Worm (Caenorhabditis elegans) whole organism, young adult: ENCODE data around the gene glb-4.

ENCODE experiments used
- B0019.2 ChIP-seq: fragments of 200-800 bp; sonication (Bioruptor generic); conservative IDR thresholded peaks from 2 replicates; pipeline ENCODE4 v1.3.6; 2022; ENCODE audit warnings: missing genetic modification reagents, missing genetic modification characterization, missing compliant biosample characterization
- C06A6.2 ChIP-seq: fragments of 200-800 bp; sonication (Bioruptor generic); conservative IDR thresholded peaks from 2 replicates; pipeline ENCODE4 v1.3.6; 2022; ENCODE audit warnings: missing genetic modification characterization, missing compliant biosample characterization
- D2030.7 ChIP-seq: fragments of 200-800 bp; sonication (Bioruptor generic); IDR thresholded peaks from 2 replicates; pipeline ENCODE4 v1.3.6; 2022; ENCODE audit warnings: missing genetic modification reagents, missing genetic modification characterization, missing compliant biosample characterization
- F37B4.10 ChIP-seq: fragments of 200-800 bp; sonication (Bioruptor generic); IDR thresholded peaks from 2 replicates; pipeline ENCODE4 v1.3.6; 2022; ENCODE audit warnings: missing genetic modification characterization, missing compliant biosample characterization
- F49E8.2 ChIP-seq: sonication (generic microtip); optimal IDR thresholded peaks from 3 replicates; lab custom pipeline; 2017; ENCODE audit warnings: missing genetic modification characterization, mild to moderate bottlenecking, missing compliant biosample characterization, antibody characterized with exemption, moderate library complexity; ENCODE audit not compliant: insufficient read depth
- F55B11.4 ChIP-seq: sonication (generic microtip); optimal IDR thresholded peaks from 2 replicates; lab custom pipeline; 2016; ENCODE audit warnings: missing compliant biosample characterization, missing genetic modification characterization, borderline replicate concordance; ENCODE audit not compliant: insufficient read depth
- K11D2.4 ChIP-seq: fragments of 200-800 bp; sonication (Bioruptor generic); IDR thresholded peaks from 2 replicates; pipeline ENCODE4 v1.3.6; 2022; ENCODE audit warnings: missing genetic modification reagents, missing genetic modification characterization, missing compliant biosample characterization
- T26A5.8 ChIP-seq: sonication (generic microtip); optimal IDR thresholded peaks from 2 replicates; lab custom pipeline; 2016; ENCODE audit warnings: missing genetic modification characterization, missing compliant biosample characterization
- Y53G8AR.9 ChIP-seq: fragments of 200-800 bp; sonication (Bioruptor generic); conservative IDR thresholded peaks from 2 replicates; pipeline ENCODE4 v1.3.6; 2022; ENCODE audit warnings: missing genetic modification reagents, missing genetic modification characterization, missing compliant biosample characterization
- Y67H2A.10 ChIP-seq: fragments of 200-800 bp; sonication (Bioruptor generic); conservative IDR thresholded peaks from 2 replicates; pipeline ENCODE4 v1.3.6; 2022; ENCODE audit warnings: missing genetic modification reagents, missing genetic modification characterization, missing compliant biosample characterization
- akir-1 ChIP-seq: fragments of 200-800 bp; sonication (Bioruptor generic); optimal IDR thresholded peaks from 2 replicates; lab custom pipeline; 2018; ENCODE audit warnings: mild to moderate bottlenecking, missing genetic modification characterization, moderate library complexity, missing compliant biosample characterization
- bed-2 ChIP-seq: fragments of 200-800 bp; sonication (Bioruptor generic); IDR thresholded peaks from 2 replicates; pipeline ENCODE4 v1.3.6; 2022; ENCODE audit warnings: missing genetic modification reagents, missing genetic modification characterization, missing compliant biosample characterization
- cebp-1 ChIP-seq, 2 experiments: fragments of 200-800 bp in 1 of 2; sonication (Bioruptor generic) in 1 of 2; sonication (generic microtip) in 1 of 2; IDR thresholded peaks in 1 of 2; optimal IDR thresholded peaks in 1 of 2; 2 replicates each; pipeline versions ENCODE4 v1.3.6 to Lab custom; 2017 to 2022; ENCODE audit warnings: missing compliant biosample characterization in 2 of 2, missing genetic modification characterization in 2 of 2, mild to moderate bottlenecking in 1 of 2, missing genetic modification reagents in 1 of 2, moderate library complexity in 1 of 2
- ceh-58 ChIP-seq: fragments of 200-800 bp; sonication (Bioruptor generic); IDR thresholded peaks from 2 replicates; pipeline ENCODE4 v1.3.6; 2022; ENCODE audit warnings: missing genetic modification characterization, missing compliant biosample characterization
- die-1 ChIP-seq: sonication (generic microtip); optimal IDR thresholded peaks from 2 replicates; lab custom pipeline; 2016; ENCODE audit warnings: missing genotype, mild to moderate bottlenecking, missing genetic modification characterization, missing compliant biosample characterization
- dpl-1 ChIP-seq: fragments of 150-350 bp; optimal IDR thresholded peaks from 2 replicates; lab custom pipeline; 2014; ENCODE audit warnings: missing biosample characterization, missing genetic modification reagents, missing genetic modification characterization
- egl-44 ChIP-seq: fragments of 200-800 bp; sonication (Bioruptor generic); IDR thresholded peaks from 2 replicates; pipeline ENCODE4 v1.3.6; 2022; ENCODE audit warnings: missing genetic modification reagents, missing genetic modification characterization, missing compliant biosample characterization
- ekl-4 ChIP-seq: fragments of 200-800 bp; sonication (Bioruptor generic); IDR thresholded peaks from 2 replicates; pipeline ENCODE4 v1.3.6; 2022; ENCODE audit warnings: missing genetic modification reagents, missing genetic modification characterization, missing compliant biosample characterization
- hmg-1.2 ChIP-seq: fragments of 200-800 bp; sonication (Bioruptor generic); IDR thresholded peaks from 2 replicates; pipeline ENCODE4 v1.3.6; 2022; ENCODE audit warnings: missing genetic modification reagents, missing genetic modification characterization, missing compliant biosample characterization
- hsf-1 ChIP-seq: fragments of 200-800 bp; sonication (Bioruptor generic); IDR thresholded peaks from 2 replicates; pipeline ENCODE4 v1.3.6; 2022; ENCODE audit warnings: missing genetic modification reagents, missing genetic modification characterization, missing compliant biosample characterization
- lin-35 ChIP-seq, 3 experiments: fragments of 150-350 bp in 2 of 3; sonication (generic microtip) in 1 of 3; optimal IDR thresholded peaks; 2 replicates each; lab custom pipeline; 2014 to 2018; ENCODE audit warnings: missing biosample characterization in 3 of 3, missing genetic modification characterization in 3 of 3, missing genetic modification reagents in 3 of 3
- lin-54 ChIP-seq: fragments of 200-800 bp; sonication (Bioruptor generic); optimal IDR thresholded peaks from 2 replicates; lab custom pipeline; 2018; ENCODE audit warnings: mild to moderate bottlenecking, missing genetic modification characterization, missing compliant biosample characterization
- lir-1 ChIP-seq: fragments of 200-800 bp; sonication (Bioruptor generic); conservative IDR thresholded peaks from 2 replicates; pipeline ENCODE4 v1.3.6; 2022; ENCODE audit warnings: missing genetic modification reagents, missing genetic modification characterization, missing compliant biosample characterization
- mcd-1 ChIP-seq: fragments of 200-800 bp; sonication (Bioruptor generic); IDR thresholded peaks from 2 replicates; pipeline ENCODE4 v1.3.6; 2022; ENCODE audit warnings: missing genetic modification reagents, missing genetic modification characterization, missing compliant biosample characterization
- mel-28 ChIP-seq: sonication (generic microtip); optimal IDR thresholded peaks from 2 replicates; lab custom pipeline; 2016; ENCODE audit warnings: borderline replicate concordance, mild to moderate bottlenecking, missing genetic modification characterization, missing compliant biosample characterization
- nhr-120 ChIP-seq: fragments of 200-800 bp; sonication (Bioruptor generic); IDR thresholded peaks from 2 replicates; pipeline ENCODE4 v1.3.6; 2022; ENCODE audit warnings: missing genetic modification characterization, missing compliant biosample characterization
- nhr-27 ChIP-seq: fragments of 200-800 bp; sonication (Bioruptor generic); optimal IDR thresholded peaks from 2 replicates; lab custom pipeline; 2018; ENCODE audit warnings: mild to moderate bottlenecking, missing genetic modification characterization, moderate library complexity, missing compliant biosample characterization
- nhr-80 ChIP-seq: sonication (generic microtip); optimal IDR thresholded peaks from 2 replicates; lab custom pipeline; 2016; ENCODE audit warnings: missing genetic modification characterization, missing compliant biosample characterization
- repo-1 ChIP-seq: sonication (generic microtip); optimal IDR thresholded peaks from 2 replicates; lab custom pipeline; 2017; ENCODE audit warnings: mild to moderate bottlenecking, missing genetic modification characterization, missing compliant biosample characterization
- sdz-38 ChIP-seq: sonication (generic microtip); optimal IDR thresholded peaks from 2 replicates; lab custom pipeline; 2016; ENCODE audit warnings: missing genotype, missing genetic modification characterization, missing compliant biosample characterization
- snpc-1.1 ChIP-seq: sonication (generic microtip); optimal IDR thresholded peaks from 2 replicates; lab custom pipeline; 2017; ENCODE audit warnings: missing genetic modification characterization, mild to moderate bottlenecking, missing compliant biosample characterization, antibody characterized with exemption, moderate library complexity, missing genotype, missing genetic modification reagents; ENCODE audit not compliant: insufficient read depth
- somi-1 ChIP-seq: fragments of 200-800 bp; sonication (Bioruptor generic); optimal IDR thresholded peaks from 2 replicates; lab custom pipeline; 2018; ENCODE audit warnings: mild to moderate bottlenecking, missing genetic modification characterization, missing compliant biosample characterization
- tbp1 ChIP-seq: fragments of 200-800 bp; sonication (Bioruptor generic); optimal IDR thresholded peaks from 2 replicates; lab custom pipeline; 2018; ENCODE audit warnings: mild to moderate bottlenecking, missing genetic modification characterization, missing compliant biosample characterization
- tbx-9 ChIP-seq: sonication (generic microtip); optimal IDR thresholded peaks from 2 replicates; lab custom pipeline; 2016; ENCODE audit warnings: borderline replicate concordance, missing genetic modification characterization, inconsistent platforms, missing compliant biosample characterization
- tlf-1 ChIP-seq: fragments of 200-800 bp; sonication (Bioruptor generic); optimal IDR thresholded peaks from 2 replicates; lab custom pipeline; 2018; ENCODE audit warnings: mild to moderate bottlenecking, missing genetic modification characterization, missing compliant biosample characterization
- xnd-1 ChIP-seq: sonication (generic microtip); optimal IDR thresholded peaks from 2 replicates; lab custom pipeline; 2016; ENCODE audit warnings: missing genotype, missing genetic modification reagents, missing genetic modification characterization, missing compliant biosample characterization
- ztf-18 ChIP-seq: sonication (generic microtip); optimal IDR thresholded peaks from 2 replicates; lab custom pipeline; 2016; ENCODE audit warnings: missing genotype, mild to moderate bottlenecking, missing genetic modification characterization, missing compliant biosample characterization
- ztf-25 ChIP-seq: fragments of 200-800 bp; sonication (Bioruptor generic); IDR thresholded peaks from 2 replicates; pipeline ENCODE4 v1.3.6; 2022; ENCODE audit warnings: missing genetic modification reagents, missing genetic modification characterization, missing compliant biosample characterization

The glb-4 gene

DNA sequence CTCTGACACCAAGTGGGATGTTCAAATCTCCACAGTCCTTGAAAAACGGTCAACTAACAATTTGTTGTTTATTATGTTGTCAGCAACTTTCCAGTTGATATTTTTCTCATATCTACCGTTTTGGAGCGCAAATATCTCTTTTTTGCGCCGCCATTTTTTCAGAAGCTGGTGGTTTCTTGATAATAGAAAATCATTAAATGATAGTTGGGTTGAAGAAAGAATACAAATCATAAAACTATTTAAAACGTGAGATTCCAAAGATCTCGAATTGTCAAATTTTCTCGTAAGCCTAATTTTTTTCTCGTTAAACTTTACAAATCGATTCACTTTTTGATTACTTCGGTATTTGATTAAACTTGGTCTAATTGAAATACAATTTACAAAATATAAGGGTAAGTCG is 18.6 kb downstream of the glb-4 start, which contains the start of gene rpl-42:
Gene rpl-42 (plus strand): TSS at position 301 of the 400 bp plus-strand sequence.
- TF ChIP-seq ekl-4 (GFP tag; lab: Robert Waterston, UW): no peak
- no peak for TF ChIP-seq nhr-120
- no peak for TF ChIP-seq Y53G8AR.9 (GFP tag; lab: Robert Waterston, UW)
- no peak for TF ChIP-seq F49E8.2
- TF ChIP-seq hmg-1.2 (GFP tag; lab: Robert Waterston, UW): no peak
- TF ChIP-seq D2030.7 (GFP tag; lab: Robert Waterston, UW): no peak
- no peak for TF ChIP-seq ceh-58 (GFP tag; lab: Robert Waterston, UW)
- TF ChIP-seq mel-28: no peak
- no peak for TF ChIP-seq repo-1 (tag; lab: Kevin White, UChicago)
- no peak for TF ChIP-seq xnd-1
- TF ChIP-seq die-1 (tag; lab: Kevin White, UChicago): no peak
- TF ChIP-seq nhr-27 (tag; lab: Kevin White, UChicago): no peak
- no peak for TF ChIP-seq lin-54 (GFP tag; lab: Kevin White, UChicago)
- TF ChIP-seq snpc-1.1 (tag; lab: Kevin White, UChicago): no peak
- no peak for TF ChIP-seq lin-35 (GFP tag; optimal IDR thresholded peaks at IDR 0.05; lab: Kevin White, UChicago)
- TF ChIP-seq, all 124 proteins: peak for 0

DNA sequence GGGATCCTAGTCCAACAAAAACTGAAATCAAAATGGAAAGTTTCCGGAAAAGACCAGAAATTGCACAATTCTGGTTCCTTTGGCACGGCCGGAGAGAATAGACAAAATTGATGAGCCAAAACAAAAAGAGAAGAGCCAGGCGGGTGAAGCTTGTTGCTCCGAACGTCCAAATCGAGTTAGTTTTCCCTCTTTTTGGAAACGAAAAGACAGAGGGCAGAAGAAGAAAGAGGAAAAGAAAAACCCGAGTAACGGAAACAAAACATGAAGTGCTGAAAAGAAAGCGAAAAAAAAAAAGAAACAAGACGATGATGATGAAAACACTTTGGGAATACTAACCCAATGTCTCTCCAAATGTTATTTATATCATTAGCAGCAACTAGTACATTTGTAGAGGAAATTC is 19.4 kb downstream of the glb-4 start:
- no peak for TF ChIP-seq nhr-27 (tag; lab: Kevin White, UChicago)
- TF ChIP-seq K11D2.4 (GFP tag; lab: Robert Waterston, UW): no peak
- TF ChIP-seq tbx-9 (tag; lab: Kevin White, UChicago): no peak
- no peak for TF ChIP-seq Y67H2A.10 (GFP tag; lab: Robert Waterston, UW)
- no peak for TF ChIP-seq B0019.2 (GFP tag; lab: Robert Waterston, UW)
- no peak for TF ChIP-seq hsf-1 (GFP tag; lab: Robert Waterston, UW)
- no peak for TF ChIP-seq somi-1 (GFP tag; lab: Kevin White, UChicago)
- no peak for TF ChIP-seq sdz-38
- no peak for TF ChIP-seq dpl-1 (GFP tag; lab: Kevin White, UChicago)
- TF ChIP-seq egl-44 (GFP tag; lab: Robert Waterston, UW): no peak
- no peak for TF ChIP-seq tbp1 (GFP tag; lab: Kevin White, UChicago)
- no peak for TF ChIP-seq repo-1 (tag; lab: Kevin White, UChicago)
- TF ChIP-seq F37B4.10: no peak

DNA sequence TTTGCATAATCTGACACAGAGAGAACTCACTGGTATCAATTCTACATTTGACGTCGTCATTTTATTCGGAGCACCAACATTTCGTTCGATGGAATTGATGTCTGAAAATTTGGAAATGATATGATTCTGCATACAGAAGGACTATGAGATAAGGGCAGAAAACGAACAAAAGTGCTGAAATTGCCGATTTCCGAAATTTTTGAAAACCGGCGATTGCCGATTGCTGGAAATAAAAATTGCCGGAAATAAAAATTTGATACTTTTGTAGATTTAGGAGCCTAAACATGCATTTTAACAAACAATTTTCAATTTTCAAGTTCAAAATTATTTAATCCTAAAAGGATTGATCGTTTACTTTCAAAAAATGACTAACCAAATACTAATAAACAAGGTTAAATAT is 21.7 kb downstream of the glb-4 start, which contains the start of gene unc-53:
Gene unc-53 (minus strand): TSS at position 101 of the 400 bp plus-strand sequence.
- TF ChIP-seq xnd-1: no peak
- TF ChIP-seq akir-1 (GFP tag; lab: Kevin White, UChicago): no peak
- TF ChIP-seq ztf-18 (tag; lab: Kevin White, UChicago): no peak
- no peak for TF ChIP-seq bed-2
- no peak for TF ChIP-seq nhr-27 (tag; lab: Kevin White, UChicago)
- no peak for TF ChIP-seq somi-1 (GFP tag; lab: Kevin White, UChicago)
- no peak for TF ChIP-seq lir-1 (GFP tag; lab: Robert Waterston, UW)
- TF ChIP-seq C06A6.2 (GFP tag; lab: Robert Waterston, UW): no peak
- no peak for TF ChIP-seq T26A5.8 (tag; lab: Kevin White, UChicago)
- TF ChIP-seq tlf-1 (GFP tag; lab: Kevin White, UChicago): no peak
- TF ChIP-seq cebp-1 (GFP tag; IDR thresholded peaks at IDR 0.05; lab: Robert Waterston, UW): no peak
- no peak for TF ChIP-seq cebp-1 (tag; optimal IDR thresholded peaks at IDR 0.05; lab: Kevin White, UChicago)
- TF ChIP-seq ztf-25 (GFP tag; lab: Robert Waterston, UW): no peak
- TF ChIP-seq F55B11.4: no peak
- TF ChIP-seq mcd-1: no peak
- no peak for TF ChIP-seq nhr-80 (tag; lab: Kevin White, UChicago)
